Worm (Caenorhabditis elegans) whole organism, L1 larva: ENCODE data around the gene pat-2.

Experiments used
- C34B4.2 ChIP-seq: sonication (generic microtip); optimal IDR thresholded peaks from 2 replicates; lab custom pipeline; 2017; ENCODE audit warnings: mild to moderate bottlenecking, missing genetic modification characterization, missing compliant biosample characterization
- F16B12.6 ChIP-seq: fragments of 150-350 bp; optimal IDR thresholded peaks from 2 replicates; lab custom pipeline; 2014; ENCODE audit warnings: missing biosample characterization, missing genetic modification characterization
- alr-1 ChIP-seq: fragments of 200-800 bp; sonication (Bioruptor generic); optimal IDR thresholded peaks from 2 replicates; lab custom pipeline; 2018; ENCODE audit warnings: borderline replicate concordance, mild to moderate bottlenecking, missing genetic modification characterization, missing compliant biosample characterization
- aly-2 ChIP-seq: fragments of 150-350 bp; optimal IDR thresholded peaks from 2 replicates; lab custom pipeline; 2014; ENCODE audit warnings: missing biosample characterization, missing genetic modification characterization
- blmp-1 ChIP-seq: fragments of 150-350 bp; optimal IDR thresholded peaks from 2 replicates; lab custom pipeline; 2014; ENCODE audit warnings: missing biosample characterization, missing genetic modification characterization
- ceh-63 ChIP-seq: fragments of 200-800 bp; sonication (Bioruptor generic); optimal IDR thresholded peaks from 2 replicates; lab custom pipeline; 2018; ENCODE audit warnings: mild to moderate bottlenecking, missing genetic modification characterization, missing compliant biosample characterization
- ceh-8 ChIP-seq: fragments of 200-800 bp; sonication (Bioruptor generic); optimal IDR thresholded peaks from 2 replicates; lab custom pipeline; 2018; ENCODE audit warnings: mild to moderate bottlenecking, missing genetic modification characterization, moderate library complexity, missing compliant biosample characterization
- ceh-90 ChIP-seq: sonication (generic microtip); optimal IDR thresholded peaks from 2 replicates; lab custom pipeline; 2016; ENCODE audit warnings: missing genetic modification characterization, missing compliant biosample characterization
- dsc-1 ChIP-seq: sonication (generic microtip); optimal IDR thresholded peaks from 2 replicates; lab custom pipeline; 2016; ENCODE audit warnings: mild to moderate bottlenecking, missing genetic modification characterization, missing compliant biosample characterization
- egl-13 ChIP-seq: sonication (generic microtip); optimal IDR thresholded peaks from 2 replicates; lab custom pipeline; 2016; ENCODE audit warnings: missing genotype, missing genetic modification reagents, missing genetic modification characterization, missing compliant biosample characterization
- egl-27 ChIP-seq, 2 experiments: fragments of 150-350 bp in 1 of 2; sonication (generic microtip); optimal IDR thresholded peaks; 3 replicates each; lab custom pipeline; 2017 to 2018; ENCODE audit warnings: missing biosample characterization in 2 of 2, missing genetic modification characterization in 2 of 2, missing genetic modification reagents in 2 of 2
- ets-5 ChIP-seq: fragments of 200-800 bp; sonication (Bioruptor generic); IDR thresholded peaks from 2 replicates; pipeline ENCODE4 v1.3.6; 2022; ENCODE audit warnings: missing genetic modification characterization, missing compliant biosample characterization
- fkh-10 ChIP-seq: sonication (generic microtip); optimal IDR thresholded peaks from 2 replicates; lab custom pipeline; 2017; ENCODE audit warnings: missing biosample characterization, missing genetic modification reagents, missing genetic modification characterization
- jun-1 ChIP-seq: fragments of 150-350 bp; optimal IDR thresholded peaks from 2 replicates; lab custom pipeline; 2014; ENCODE audit warnings: missing biosample characterization, missing genetic modification reagents, missing genetic modification characterization
- lin-13 ChIP-seq: fragments of 150-350 bp; optimal IDR thresholded peaks from 2 replicates; lab custom pipeline; 2014; ENCODE audit warnings: missing biosample characterization, missing genetic modification reagents, missing genetic modification characterization
- lin-15B ChIP-seq: fragments of 150-350 bp; sonication (generic microtip); optimal IDR thresholded peaks from 3 replicates; lab custom pipeline; 2014; ENCODE audit warnings: missing biosample characterization, missing genetic modification characterization
- lin-39 ChIP-seq: fragments of 150-350 bp; optimal IDR thresholded peaks from 2 replicates; lab custom pipeline; 2014; ENCODE audit warnings: missing biosample characterization, missing genetic modification reagents, missing genetic modification characterization
- lir-3 ChIP-seq: sonication (generic microtip); optimal IDR thresholded peaks from 2 replicates; lab custom pipeline; 2016; ENCODE audit warnings: mild to moderate bottlenecking, missing genetic modification characterization, moderate library complexity, missing compliant biosample characterization; ENCODE audit not compliant: poor library complexity
- mab-9 ChIP-seq: fragments of 200-800 bp; sonication (Bioruptor generic); IDR thresholded peaks from 2 replicates; pipeline ENCODE4 v1.3.6; 2022; ENCODE audit warnings: missing genetic modification reagents, missing genetic modification characterization, missing compliant biosample characterization
- mdl-1 ChIP-seq, 2 experiments: fragments of 150-350 bp; optimal IDR thresholded peaks; 2 replicates each; lab custom pipeline; 2014 to 2017; ENCODE audit warnings: missing biosample characterization in 2 of 2, missing genetic modification characterization in 2 of 2, inconsistent platforms in 1 of 2
- mef-2 ChIP-seq: fragments of 150-350 bp; optimal IDR thresholded peaks from 2 replicates; lab custom pipeline; 2014; ENCODE audit warnings: missing biosample characterization, missing genetic modification characterization
- nhr-20 ChIP-seq: sonication (generic microtip); optimal IDR thresholded peaks from 2 replicates; lab custom pipeline; 2016; ENCODE audit warnings: mild to moderate bottlenecking, missing genetic modification characterization, missing compliant biosample characterization
- nhr-237 ChIP-seq: fragments of 150-350 bp; optimal IDR thresholded peaks from 2 replicates; lab custom pipeline; 2014; ENCODE audit warnings: missing biosample characterization, missing genetic modification characterization
- nhr-28 ChIP-seq: fragments of 150-350 bp; optimal IDR thresholded peaks from 2 replicates; lab custom pipeline; 2014; ENCODE audit warnings: missing biosample characterization, missing genetic modification characterization
- nhr-47 ChIP-seq: sonication (generic microtip); optimal IDR thresholded peaks from 2 replicates; lab custom pipeline; 2016; ENCODE audit warnings: mild to moderate bottlenecking, missing genetic modification characterization, moderate library complexity, missing compliant biosample characterization
- nhr-76 ChIP-seq: sonication (generic microtip); optimal IDR thresholded peaks from 2 replicates; lab custom pipeline; 2017; ENCODE audit warnings: missing biosample characterization, missing genetic modification characterization
- nhr-77 ChIP-seq: fragments of 150-350 bp; optimal IDR thresholded peaks from 2 replicates; lab custom pipeline; 2014; ENCODE audit warnings: missing biosample characterization, missing genetic modification characterization
- nhr-84 ChIP-seq: sonication (generic microtip); optimal IDR thresholded peaks from 2 replicates; lab custom pipeline; 2017; ENCODE audit warnings: missing biosample characterization, missing genetic modification characterization
- nhr-85 ChIP-seq: sonication (generic microtip); peaks from one replicate; lab custom pipeline; 2016; ENCODE audit warnings: missing genetic modification characterization, inconsistent platforms, missing compliant biosample characterization
- pag-3 ChIP-seq: sonication (generic microtip); optimal IDR thresholded peaks from 2 replicates; lab custom pipeline; 2017; ENCODE audit warnings: missing genetic modification characterization, mild to moderate bottlenecking, missing compliant biosample characterization, antibody characterized with exemption, borderline replicate concordance; ENCODE audit not compliant: insufficient read depth
- pqm-1 ChIP-seq: sonication (generic microtip); optimal IDR thresholded peaks from 3 replicates; lab custom pipeline; 2017; ENCODE audit warnings: missing biosample characterization, missing genetic modification characterization
- rnt-1 ChIP-seq: sonication (generic microtip); optimal IDR thresholded peaks from 2 replicates; lab custom pipeline; 2016; ENCODE audit warnings: mild to moderate bottlenecking, missing genetic modification characterization, moderate library complexity, missing compliant biosample characterization
- sox-4 ChIP-seq: sonication (generic microtip); optimal IDR thresholded peaks from 2 replicates; lab custom pipeline; 2016; ENCODE audit warnings: missing genetic modification characterization, missing compliant biosample characterization
- sptf-1 ChIP-seq: fragments of 150-350 bp; optimal IDR thresholded peaks from 2 replicates; lab custom pipeline; 2014; ENCODE audit warnings: missing biosample characterization, missing genetic modification characterization
- sup-37 ChIP-seq: fragments of 200-800 bp; sonication (Bioruptor generic); optimal IDR thresholded peaks from 2 replicates; lab custom pipeline; 2018; ENCODE audit warnings: mild to moderate bottlenecking, missing genetic modification characterization, missing compliant biosample characterization
- tlp-1 ChIP-seq: fragments of 150-350 bp; optimal IDR thresholded peaks from 2 replicates; lab custom pipeline; 2014; ENCODE audit warnings: missing biosample characterization, missing genetic modification characterization
- unc-130 ChIP-seq: fragments of 150-350 bp; optimal IDR thresholded peaks from 2 replicates; lab custom pipeline; 2017; ENCODE audit warnings: missing biosample characterization, missing genetic modification characterization, inconsistent platforms
- unc-30 ChIP-seq: sonication (generic microtip); optimal IDR thresholded peaks from 2 replicates; lab custom pipeline; 2017; ENCODE audit warnings: missing biosample characterization, missing genetic modification characterization
- unc-62 ChIP-seq: fragments of 150-350 bp; optimal IDR thresholded peaks from 2 replicates; lab custom pipeline; 2014; ENCODE audit warnings: missing biosample characterization, missing genetic modification reagents, missing genetic modification characterization
- unc-86 ChIP-seq: sonication (generic microtip); optimal IDR thresholded peaks from 2 replicates; lab custom pipeline; 2016; ENCODE audit warnings: missing genetic modification characterization, missing compliant biosample characterization
- unc-98 ChIP-seq: fragments of 200-800 bp; sonication (Bioruptor generic); IDR thresholded peaks from 2 replicates; pipeline ENCODE4 v1.3.6; 2022; ENCODE audit warnings: missing genetic modification characterization, missing compliant biosample characterization
- xbp-1 ChIP-seq: sonication (generic microtip); optimal IDR thresholded peaks from 2 replicates; lab custom pipeline; 2016; ENCODE audit warnings: missing genetic modification characterization, missing compliant biosample characterization
- ztf-11 ChIP-seq, 2 experiments: sonication (generic microtip); optimal IDR thresholded peaks; 2 replicates each; lab custom pipeline; 2016 to 2017; ENCODE audit warnings: missing genetic modification characterization in 2 of 2, missing biosample characterization in 1 of 2, missing compliant biosample characterization in 1 of 2
- ztf-4 ChIP-seq: fragments of 150-350 bp; optimal IDR thresholded peaks from 2 replicates; lab custom pipeline; 2014; ENCODE audit warnings: missing biosample characterization, missing genetic modification characterization

The pat-2 gene

ce11 chrIII:8801864-8802818 is 16.6 kb upstream of the pat-2 start (continued):
- peak; percentile 84 for TF ChIP-seq egl-13
- peak; percentile 22 for TF ChIP-seq unc-62
- no peak for TF ChIP-seq sptf-1 (tag; lab: Kevin White, UChicago)
- TF ChIP-seq nhr-76, result peak; percentile 47
- peak; percentile 53; the same call in 1 of the 2 replicates for TF ChIP-seq unc-98
- TF ChIP-seq C34B4.2 (tag; lab: Kevin White, UChicago), result no peak
- TF ChIP-seq nhr-20 (tag; lab: Kevin White, UChicago), result peak; percentile 98
- peak; percentile 9 for TF ChIP-seq lin-15B (tag; lab: Kevin White, UChicago)
- TF ChIP-seq aly-2 (tag; lab: Kevin White, UChicago), result peak; percentile 55

DNA sequence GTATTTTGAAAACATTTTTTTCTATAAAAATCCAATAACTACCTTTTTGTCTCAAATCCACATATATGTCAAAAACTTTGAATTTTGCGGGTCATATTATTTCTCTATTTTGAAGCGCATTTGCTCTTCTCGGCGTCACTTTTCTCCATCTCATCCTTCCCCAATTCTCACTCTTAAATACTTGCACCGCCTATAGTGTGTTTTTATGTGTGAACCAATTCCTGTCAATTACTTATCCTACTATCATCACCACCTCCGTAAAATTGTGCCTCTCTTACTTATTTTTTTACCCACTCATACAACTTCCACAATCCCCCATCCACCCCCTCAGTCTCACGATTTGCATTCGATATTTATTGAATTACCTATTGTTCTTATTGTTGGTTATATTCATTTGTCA is 12.9 kb upstream of the pat-2 start:
- peak; percentile 71 for TF ChIP-seq nhr-85
- TF ChIP-seq aly-2 (tag; lab: Kevin White, UChicago), result peak; percentile 3
- no peak for TF ChIP-seq nhr-237 (tag; lab: Kevin White, UChicago)

DNA sequence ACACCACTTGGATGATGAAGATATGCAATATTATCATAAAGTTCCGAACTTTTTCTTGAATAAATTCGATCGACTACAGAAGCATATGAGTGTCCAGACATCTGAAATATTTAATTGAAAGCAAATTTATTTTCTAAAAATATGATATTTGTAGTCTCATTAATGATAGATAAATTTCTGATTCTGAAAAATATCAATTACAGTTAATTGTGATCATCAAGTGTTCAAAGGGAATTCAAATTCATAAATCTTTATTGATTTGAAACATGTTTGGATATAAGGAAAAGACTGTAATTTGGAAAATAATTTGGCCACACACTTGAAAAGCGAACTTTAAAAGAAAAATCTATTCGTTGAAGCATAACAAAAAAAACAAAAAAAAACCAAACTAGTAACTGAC is 11.5 kb upstream of the pat-2 start, which contains the start of gene F54F2.7:
Gene F54F2.7 (minus strand): TSS at position 101 of the 400 bp plus-strand sequence.
- TF ChIP-seq mab-9 (no peak), lir-3 (tag; lab: Kevin White, UChicago) (no peak), nhr-84 (no peak)

- TF ChIP-seq lin-13 (GFP tag; lab: Kevin White, UChicago) (no peak), nhr-28 (tag; lab: Kevin White, UChicago) (no peak), nhr-47 (peak; percentile 54), unc-86 (no peak), sptf-1 (tag; lab: Kevin White, UChicago) (no peak), sox-4 (tag; lab: Kevin White, UChicago) (no peak), ets-5 (no peak), mdl-1 (tag; optimal IDR thresholded peaks at IDR 0.05; lab: Kevin White, UChicago) (peak in 1 of 2 experiments; percentile 38), tlp-1 (no peak), rnt-1 (tag; lab: Kevin White, UChicago) (peak; percentile 57), nhr-77 (tag; lab: Kevin White, UChicago) (no peak), xbp-1 (tag; lab: Kevin White, UChicago) (peak; percentile 38), pag-3 (tag; lab: Kevin White, UChicago) (no peak), mab-9 (no peak), ztf-11 (tag; optimal IDR thresholded peaks at IDR 0.05; lab: Kevin White, UChicago) (no peak), mef-2 (no peak), lin-39 (tag; lab: Kevin White, UChicago) (peak; percentile 11), unc-130 (tag; lab: Kevin White, UChicago) (peak; percentile 21), nhr-84 (no peak), ceh-90 (tag; lab: Kevin White, UChicago) (no peak), F16B12.6 (tag; lab: Kevin White, UChicago) (peak; percentile 44), dsc-1 (tag; lab: Kevin White, UChicago) (peak; percentile 45), unc-62 (no peak), fkh-10 (no peak), alr-1 (tag; lab: Kevin White, UChicago) (no peak), ceh-63 (GFP tag; lab: Kevin White, UChicago) (no peak), unc-30 (tag; lab: Kevin White, UChicago) (no peak), blmp-1 (tag; lab: Kevin White, UChicago) (peak; percentile 54), jun-1 (tag; lab: Kevin White, UChicago) (no peak), pqm-1 (tag; lab: Kevin White, UChicago) (no peak), egl-27 (tag; optimal IDR thresholded peaks at IDR 0.05; lab: Kevin White, UChicago) (no peak), ceh-8 (no peak), sup-37 (GFP tag; lab: Kevin White, UChicago) (no peak), ztf-4 (tag; lab: Kevin White, UChicago) (no peak)
These were observed 9.3 kb upstream of the pat-2 start, which contains the start of gene prx-19 for ce11 chrIII:8809245-8809971. Gene prx-19, minus strand, starts transcription at chrIII:8809295.
